Worm (Caenorhabditis elegans) whole organism, L2 larva: ENCODE results near the gene srh-281.

Source experiments
- alr-1 ChIP-seq: fragments of 150-350 bp; optimal IDR thresholded peaks from 2 replicates; lab custom pipeline; 2014; ENCODE audit warnings: missing biosample characterization, missing genetic modification characterization
- lin-13 ChIP-seq: fragments of 150-350 bp; optimal IDR thresholded peaks from 2 replicates; lab custom pipeline; 2014; ENCODE audit warnings: missing biosample characterization, missing genetic modification reagents, missing genetic modification characterization
- lsy-2 ChIP-seq, 2 experiments: fragments of 150-350 bp in 1 of 2; sonication (generic microtip) in 1 of 2; optimal IDR thresholded peaks; 2 replicates each; lab custom pipeline; 2014 to 2017; ENCODE audit warnings: missing biosample characterization in 2 of 2, missing genetic modification characterization in 2 of 2
- zag-1 ChIP-seq: fragments of 150-350 bp; optimal IDR thresholded peaks from 2 replicates; lab custom pipeline; 2014; ENCODE audit warnings: missing biosample characterization, missing genetic modification characterization

DNA sequence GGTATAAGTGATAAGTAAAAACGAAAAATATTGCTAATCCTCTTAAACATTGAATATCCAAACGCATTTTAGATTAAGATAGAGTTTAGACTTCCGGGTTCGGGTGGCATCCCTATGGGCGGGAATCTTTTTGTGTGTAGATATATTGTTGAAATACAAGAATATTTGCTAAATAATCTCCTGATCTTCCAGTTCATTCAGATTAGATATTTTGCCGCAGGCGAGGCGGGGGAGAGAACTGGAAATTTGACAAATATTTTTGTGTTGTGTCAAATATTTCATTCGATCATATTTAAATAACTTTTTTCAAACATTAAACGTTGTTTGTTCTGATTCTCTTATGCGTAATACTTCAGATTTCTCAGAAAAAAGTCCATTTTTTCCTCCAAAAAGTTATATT, 19.3 kb downstream of the srh-281 start, which contains the start of gene oac-15:
- no peak for TF ChIP-seq lin-13 (GFP tag; lab: Kevin White, UChicago)
- TF ChIP-seq alr-1 (tag; lab: Kevin White, UChicago): no peak
- no peak for TF ChIP-seq lsy-2 (tag; optimal IDR thresholded peaks at IDR 0.05; lab: Kevin White, UChicago)
- TF ChIP-seq zag-1 (tag; lab: Kevin White, UChicago): no peak
